Worm (Caenorhabditis elegans) whole organism, L2 larva: Measurements from ENCODE around the gene kin-19.
A peak's percentile ranks its signal among the peaks of the same experiment; 100 is the strongest.

Experiments used
- C34F6.9 ChIP-seq: fragments of 150-350 bp; optimal IDR thresholded peaks from 2 replicates; lab custom pipeline; 2014; ENCODE audit warnings: missing biosample characterization, missing genetic modification characterization
- F13H6.1 ChIP-seq: sonication (generic microtip); optimal IDR thresholded peaks from 2 replicates; lab custom pipeline; 2016; ENCODE audit warnings: missing genetic modification characterization, missing compliant biosample characterization
- R02D3.7 ChIP-seq: fragments of 150-350 bp; optimal IDR thresholded peaks from 2 replicates; lab custom pipeline; 2014; ENCODE audit warnings: missing biosample characterization, missing genetic modification characterization
- Y55F3AM.14 ChIP-seq: fragments of 200-800 bp; sonication (Bioruptor generic); optimal IDR thresholded peaks from 2 replicates; lab custom pipeline; 2018; ENCODE audit warnings: mild to moderate bottlenecking, missing genetic modification characterization, missing compliant biosample characterization
- ZK546.5 ChIP-seq: sonication (generic microtip); optimal IDR thresholded peaks from 2 replicates; lab custom pipeline; 2017; ENCODE audit warnings: missing biosample characterization, missing genetic modification characterization
- alr-1 ChIP-seq: fragments of 150-350 bp; optimal IDR thresholded peaks from 2 replicates; lab custom pipeline; 2014; ENCODE audit warnings: missing biosample characterization, missing genetic modification characterization
- ama-1 ChIP-seq: fragments of 150-350 bp; optimal IDR thresholded peaks from 2 replicates; lab custom pipeline; 2018; ENCODE audit warnings: inconsistent platforms
- blmp-1 ChIP-seq: sonication (generic microtip); optimal IDR thresholded peaks from 2 replicates; lab custom pipeline; 2017; ENCODE audit warnings: missing genetic modification characterization, mild to moderate bottlenecking, missing compliant biosample characterization, antibody characterized with exemption, moderate library complexity; ENCODE audit not compliant: insufficient read depth
- ceh-16 ChIP-seq: fragments of 150-350 bp; optimal IDR thresholded peaks from 2 replicates; lab custom pipeline; 2014; ENCODE audit warnings: missing biosample characterization, missing genetic modification characterization
- ceh-82 ChIP-seq: fragments of 150-350 bp; optimal IDR thresholded peaks from 2 replicates; lab custom pipeline; 2014; ENCODE audit warnings: missing biosample characterization, missing genetic modification characterization
- crh-2 ChIP-seq: sonication (generic microtip); optimal IDR thresholded peaks from 2 replicates; lab custom pipeline; 2017; ENCODE audit warnings: missing biosample characterization, missing genetic modification characterization
- dmd-4 ChIP-seq: sonication (generic microtip); optimal IDR thresholded peaks from 2 replicates; lab custom pipeline; 2017; ENCODE audit warnings: missing biosample characterization, missing genetic modification characterization
- egl-27 ChIP-seq: sonication (generic microtip); optimal IDR thresholded peaks from 3 replicates; lab custom pipeline; 2017; ENCODE audit warnings: missing biosample characterization, missing genetic modification reagents, missing genetic modification characterization
- elt-3 ChIP-seq: sonication (generic microtip); optimal IDR thresholded peaks from 2 replicates; lab custom pipeline; 2017; ENCODE audit warnings: missing biosample characterization, missing genetic modification characterization
- lin-11 ChIP-seq: fragments of 150-350 bp; sonication (generic microtip); optimal IDR thresholded peaks from 2 replicates; lab custom pipeline; 2014; ENCODE audit warnings: missing biosample characterization, missing genetic modification characterization, inconsistent platforms, mixed read lengths
- lin-39 ChIP-seq: fragments of 150-350 bp; optimal IDR thresholded peaks from 2 replicates; lab custom pipeline; 2014; ENCODE audit warnings: missing biosample characterization, missing genetic modification reagents, missing genetic modification characterization
- lsy-2 ChIP-seq, 2 experiments: fragments of 150-350 bp in 1 of 2; sonication (generic microtip) in 1 of 2; optimal IDR thresholded peaks; 2 replicates each; lab custom pipeline; 2014 to 2017; ENCODE audit warnings: missing biosample characterization in 2 of 2, missing genetic modification characterization in 2 of 2
- mab-5 ChIP-seq: fragments of 150-350 bp; optimal IDR thresholded peaks from 2 replicates; lab custom pipeline; 2014; ENCODE audit warnings: missing biosample characterization, missing genetic modification characterization
- mbf-1 ChIP-seq: sonication (generic microtip); optimal IDR thresholded peaks from 2 replicates; lab custom pipeline; 2017; ENCODE audit warnings: missing biosample characterization, missing genetic modification characterization
- mdl-1 ChIP-seq, 2 experiments: fragments of 150-350 bp in 1 of 2; sonication (generic microtip) in 1 of 2; optimal IDR thresholded peaks; 2 replicates each; lab custom pipeline; 2017; ENCODE audit warnings: missing biosample characterization in 2 of 2, missing genetic modification characterization in 2 of 2
- nhr-10 ChIP-seq: sonication (generic microtip); optimal IDR thresholded peaks from 2 replicates; lab custom pipeline; 2017; ENCODE audit warnings: missing biosample characterization, missing genetic modification characterization
- nhr-11 ChIP-seq: fragments of 150-350 bp; optimal IDR thresholded peaks from 2 replicates; lab custom pipeline; 2014; ENCODE audit warnings: missing biosample characterization, missing genetic modification characterization
- nhr-12 ChIP-seq: fragments of 150-350 bp; optimal IDR thresholded peaks from 2 replicates; lab custom pipeline; 2014; ENCODE audit warnings: missing biosample characterization, missing genetic modification characterization
- nhr-129 ChIP-seq: fragments of 150-350 bp; optimal IDR thresholded peaks from 2 replicates; lab custom pipeline; 2014; ENCODE audit warnings: missing biosample characterization, missing genetic modification characterization
- nhr-237 ChIP-seq: fragments of 150-350 bp; optimal IDR thresholded peaks from 2 replicates; lab custom pipeline; 2014; ENCODE audit warnings: missing biosample characterization, missing genetic modification characterization
- nhr-6 ChIP-seq: fragments of 150-350 bp; optimal IDR thresholded peaks from 2 replicates; lab custom pipeline; 2014; ENCODE audit warnings: missing biosample characterization, missing genetic modification characterization
- sem-4 ChIP-seq: fragments of 150-350 bp; optimal IDR thresholded peaks from 2 replicates; lab custom pipeline; 2014; ENCODE audit warnings: missing biosample characterization, missing genetic modification reagents, missing genetic modification characterization
- skn-1 ChIP-seq: sonication (generic microtip); optimal IDR thresholded peaks from 2 replicates; lab custom pipeline; 2017; ENCODE audit warnings: missing biosample characterization, missing genetic modification characterization
- sma-9 ChIP-seq, 2 experiments: fragments of 150-350 bp in 1 of 2; sonication (generic microtip) in 1 of 2; optimal IDR thresholded peaks; 2 replicates each; lab custom pipeline; 2014 to 2016; ENCODE audit warnings: missing genetic modification characterization in 2 of 2, mild to moderate bottlenecking in 1 of 2, missing biosample characterization in 1 of 2, missing compliant biosample characterization in 1 of 2, missing genetic modification reagents in 1 of 2, moderate library complexity in 1 of 2
- snpc-4 ChIP-seq: fragments of 150-350 bp; optimal IDR thresholded peaks from 2 replicates; lab custom pipeline; 2014; ENCODE audit warnings: missing biosample characterization, missing genetic modification characterization
- unc-39 ChIP-seq: fragments of 150-350 bp; optimal IDR thresholded peaks from 2 replicates; lab custom pipeline; 2014; ENCODE audit warnings: missing biosample characterization, missing genetic modification characterization
- unc-55 ChIP-seq: fragments of 150-350 bp; sonication (generic microtip); optimal IDR thresholded peaks from 3 replicates; lab custom pipeline; 2014; ENCODE audit warnings: missing biosample characterization, missing genetic modification reagents, missing genetic modification characterization
- unc-62 ChIP-seq: fragments of 150-350 bp; optimal IDR thresholded peaks from 2 replicates; lab custom pipeline; 2014; ENCODE audit warnings: missing biosample characterization, missing genetic modification reagents, missing genetic modification characterization
- zag-1 ChIP-seq: fragments of 150-350 bp; optimal IDR thresholded peaks from 2 replicates; lab custom pipeline; 2014; ENCODE audit warnings: missing biosample characterization, missing genetic modification characterization
- ztf-1 ChIP-seq: fragments of 200-800 bp; sonication (Bioruptor generic); conservative IDR thresholded peaks from 2 replicates; pipeline ENCODE4 v1.3.6; 2022; ENCODE audit warnings: missing genetic modification characterization, missing compliant biosample characterization
- ztf-4 ChIP-seq: fragments of 150-350 bp; optimal IDR thresholded peaks from 2 replicates; lab custom pipeline; 2014; ENCODE audit warnings: missing biosample characterization, missing genetic modification characterization

Gene kin-19

ce11 chrIII:4083429-4083828 is 3.0 kb downstream of the kin-19 start:
- no peak for TF ChIP-seq mdl-1 (tag; optimal IDR thresholded peaks at IDR 0.05; lab: Kevin White, UChicago)
- no peak for TF ChIP-seq mbf-1 (tag; lab: Kevin White, UChicago)
- no peak for TF ChIP-seq mab-5
- TF ChIP-seq nhr-6 = no peak
- TF ChIP-seq C34F6.9 (tag; lab: Kevin White, UChicago) = no peak
- TF ChIP-seq Y55F3AM.14 (GFP tag; lab: Kevin White, UChicago) = no peak
- TF ChIP-seq lin-39 (tag; lab: Kevin White, UChicago) = no peak
- no peak for TF ChIP-seq ama-1 (lab: Kevin White, UChicago)
- no peak for TF ChIP-seq snpc-4 (tag; lab: Kevin White, UChicago)
- TF ChIP-seq skn-1 = no peak
- no peak for TF ChIP-seq dmd-4 (tag; lab: Kevin White, UChicago)

DNA sequence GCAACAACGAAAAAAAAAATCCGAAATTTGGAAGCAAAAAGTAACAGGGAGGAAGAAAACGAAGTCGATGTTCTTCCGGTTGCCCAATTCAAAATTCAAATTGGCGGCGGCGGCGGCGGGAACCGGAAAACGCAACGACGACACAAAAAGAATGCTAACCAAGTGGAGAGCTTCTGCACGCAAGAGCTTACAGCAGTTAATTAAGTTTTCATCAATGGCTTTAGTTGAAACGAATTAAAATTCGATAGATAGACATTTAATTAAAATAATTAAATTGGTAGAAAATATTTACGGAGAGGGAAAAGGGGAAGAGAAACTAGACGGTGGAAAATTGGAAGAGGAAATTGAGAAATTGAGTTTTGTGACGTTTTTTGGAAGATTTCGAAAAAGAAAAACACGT is 16.2 kb downstream of the kin-19 start:
- TF ChIP-seq elt-3 (tag; lab: Kevin White, UChicago) = no peak
- TF ChIP-seq egl-27 (tag; lab: Kevin White, UChicago) = peak; percentile 0
- peak; percentile 37 for TF ChIP-seq sem-4 (tag; lab: Kevin White, UChicago)
- peak; percentile 1 for TF ChIP-seq sma-9 (GFP tag; optimal IDR thresholded peaks at IDR 0.05; lab: Kevin White, UChicago)
- no peak for TF ChIP-seq sma-9 (tag; optimal IDR thresholded peaks at IDR 0.05; lab: Kevin White, UChicago)
- peak; percentile 23 for TF ChIP-seq unc-55 (GFP tag; lab: Kevin White, UChicago)
- no peak for TF ChIP-seq R02D3.7 (tag; lab: Kevin White, UChicago)
- peak; percentile 59 for TF ChIP-seq Y55F3AM.14 (GFP tag; lab: Kevin White, UChicago)
- TF ChIP-seq, all 48 proteins: peak for 5

DNA sequence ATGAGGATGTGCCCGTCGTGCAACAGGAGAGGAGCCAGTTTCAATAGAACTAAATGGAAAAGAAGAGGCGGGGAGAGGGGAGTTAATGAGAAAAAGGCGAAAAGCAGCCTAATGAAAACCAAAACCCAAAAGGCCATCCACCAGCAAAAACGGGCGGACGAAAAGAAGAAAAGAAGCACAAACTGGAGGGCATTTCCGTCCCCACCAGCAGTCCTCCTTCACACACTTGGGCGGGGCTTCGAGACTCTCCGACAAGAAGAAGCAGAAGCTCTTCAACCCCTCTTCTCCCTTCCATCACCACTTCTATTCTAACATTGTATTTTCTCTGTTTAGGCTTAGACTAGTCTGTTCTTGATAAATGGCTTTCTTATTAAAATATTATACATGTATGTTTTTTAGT is 18.3 kb downstream of the kin-19 start:
- TF ChIP-seq unc-62 (GFP tag; lab: Kevin White, UChicago) (no peak), crh-2 (no peak), ZK546.5 (tag; lab: Kevin White, UChicago) (no peak), ztf-4 (tag; lab: Kevin White, UChicago) (no peak), ceh-82 (tag; lab: Kevin White, UChicago) (no peak), unc-39 (no peak)

- TF ChIP-seq lin-39 (tag; lab: Kevin White, UChicago) (no peak), blmp-1 (tag; lab: Kevin White, UChicago) (no peak), ztf-1 (no peak), snpc-4 (tag; lab: Kevin White, UChicago) (no peak), C34F6.9 (tag; lab: Kevin White, UChicago) (no peak), zag-1 (tag; lab: Kevin White, UChicago) (no peak), elt-3 (tag; lab: Kevin White, UChicago) (no peak), nhr-11 (tag; lab: Kevin White, UChicago) (no peak), unc-55 (GFP tag; lab: Kevin White, UChicago) (no peak), nhr-6 (no peak), sem-4 (tag; lab: Kevin White, UChicago) (no peak), alr-1 (no peak), sma-9 (GFP tag; optimal IDR thresholded peaks at IDR 0.05; lab: Kevin White, UChicago) (no peak), sma-9 (tag; optimal IDR thresholded peaks at IDR 0.05; lab: Kevin White, UChicago) (no peak), lin-11 (no peak), nhr-12 (tag; lab: Kevin White, UChicago) (no peak), crh-2 (no peak), ZK546.5 (tag; lab: Kevin White, UChicago) (no peak), mdl-1 (tag; optimal IDR thresholded peaks at IDR 0.05; lab: Kevin White, UChicago) (no peak)
Observed at ce11 chrIII:4066333-4066732, 20.1 kb downstream of the kin-19 start, which contains the start of gene unc-79. Gene unc-79 (plus strand): TSS chrIII:4066633.

ce11 chrIII:4063724-4064123 is 22.7 kb downstream of the kin-19 start:
- TF ChIP-seq R02D3.7 (tag; lab: Kevin White, UChicago) (no peak), zag-1 (tag; lab: Kevin White, UChicago) (peak; percentile 85), mab-5 (peak; percentile 15), elt-3 (tag; lab: Kevin White, UChicago) (no peak), ZK546.5 (tag; lab: Kevin White, UChicago) (no peak), ceh-16 (tag; lab: Kevin White, UChicago) (no peak), lsy-2 (tag; optimal IDR thresholded peaks at IDR 0.05; lab: Kevin White, UChicago) (peak in 1 of 2 experiments; percentile 63), crh-2 (peak; percentile 15), egl-27 (tag; lab: Kevin White, UChicago) (peak; percentile 1), F13H6.1 (tag; lab: Kevin White, UChicago) (peak; percentile 71), sma-9 (GFP tag; optimal IDR thresholded peaks at IDR 0.05; lab: Kevin White, UChicago) (peak; percentile 31), sma-9 (tag; optimal IDR thresholded peaks at IDR 0.05; lab: Kevin White, UChicago) (no peak), unc-55 (GFP tag; lab: Kevin White, UChicago) (peak; percentile 81), lin-11 (peak; percentile 21), Y55F3AM.14 (GFP tag; lab: Kevin White, UChicago) (peak; percentile 28), nhr-237 (no peak), nhr-6 (no peak), sem-4 (tag; lab: Kevin White, UChicago) (peak; percentile 27), nhr-10 (tag; lab: Kevin White, UChicago) (no peak), mdl-1 (tag; optimal IDR thresholded peaks at IDR 0.05; lab: Kevin White, UChicago) (peak in 1 of 2 experiments; percentile 5), C34F6.9 (tag; lab: Kevin White, UChicago) (peak; percentile 76), nhr-129 (tag; lab: Kevin White, UChicago) (peak; percentile 34)
